Worm (Caenorhabditis elegans) whole organism, L2 larva: ENCODE data around the gene nhr-36.
A peak's percentile ranks its signal among the peaks of the same experiment; 100 is the strongest.

ENCODE experiments used
- lsy-2 ChIP-seq, 2 experiments: fragments of 150-350 bp in 1 of 2; sonication (generic microtip) in 1 of 2; optimal IDR thresholded peaks; 2 replicates each; lab custom pipeline; 2014 to 2017; ENCODE audit warnings: missing biosample characterization in 2 of 2, missing genetic modification characterization in 2 of 2
- nhr-21 ChIP-seq: fragments of 150-350 bp; optimal IDR thresholded peaks from 2 replicates; lab custom pipeline; 2014; ENCODE audit warnings: missing biosample characterization, missing genetic modification characterization
- unc-62 ChIP-seq: fragments of 150-350 bp; optimal IDR thresholded peaks from 2 replicates; lab custom pipeline; 2014; ENCODE audit warnings: missing biosample characterization, missing genetic modification reagents, missing genetic modification characterization
- ztf-4 ChIP-seq: fragments of 150-350 bp; optimal IDR thresholded peaks from 2 replicates; lab custom pipeline; 2014; ENCODE audit warnings: missing biosample characterization, missing genetic modification characterization

DNA sequence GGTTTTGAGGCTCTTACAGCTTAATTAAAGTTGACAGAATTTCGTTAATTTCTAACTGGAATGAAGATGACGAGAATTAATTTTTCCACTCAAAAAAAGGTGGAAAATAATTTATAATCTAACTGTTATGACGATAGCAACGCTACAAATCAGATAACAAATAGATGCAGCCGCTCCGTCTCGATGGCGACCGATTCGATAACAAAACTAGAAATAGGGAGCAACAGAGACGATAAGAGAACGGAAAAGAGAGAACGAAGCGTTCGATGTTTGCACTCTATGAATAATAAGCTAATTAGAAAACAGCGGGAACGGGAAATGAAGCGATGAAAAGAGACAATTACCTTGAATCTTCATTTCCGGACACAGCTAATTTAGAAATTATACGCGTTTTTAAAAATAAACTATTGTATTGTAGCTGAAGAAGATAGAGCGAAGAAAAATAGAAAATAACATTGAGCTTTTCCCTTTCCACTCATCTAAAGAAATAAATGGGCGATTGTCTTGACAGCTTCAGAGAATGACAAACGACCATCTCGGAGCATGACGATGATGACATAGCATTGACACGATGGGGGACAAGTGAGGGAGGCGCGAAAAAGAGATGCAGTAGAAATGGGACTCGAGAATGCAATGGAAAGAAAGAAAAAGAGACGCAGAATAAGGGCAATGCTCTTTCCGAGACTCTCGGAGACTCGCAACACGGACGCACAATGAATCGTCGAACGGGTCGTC is 42.6 kb downstream of the nhr-36 start:
- peak in 1 of 2 experiments; percentile 53 for TF ChIP-seq lsy-2 (tag; optimal IDR thresholded peaks at IDR 0.05; lab: Kevin White, UChicago)
- no peak for TF ChIP-seq ztf-4
- TF ChIP-seq nhr-21 (tag; lab: Kevin White, UChicago), result no peak
- TF ChIP-seq unc-62 (GFP tag; lab: Kevin White, UChicago), result peak; percentile 65
